Fruit fly (Drosophila melanogaster): ENCODE results near the gene GstD3.

GstD3 gene

DNA sequence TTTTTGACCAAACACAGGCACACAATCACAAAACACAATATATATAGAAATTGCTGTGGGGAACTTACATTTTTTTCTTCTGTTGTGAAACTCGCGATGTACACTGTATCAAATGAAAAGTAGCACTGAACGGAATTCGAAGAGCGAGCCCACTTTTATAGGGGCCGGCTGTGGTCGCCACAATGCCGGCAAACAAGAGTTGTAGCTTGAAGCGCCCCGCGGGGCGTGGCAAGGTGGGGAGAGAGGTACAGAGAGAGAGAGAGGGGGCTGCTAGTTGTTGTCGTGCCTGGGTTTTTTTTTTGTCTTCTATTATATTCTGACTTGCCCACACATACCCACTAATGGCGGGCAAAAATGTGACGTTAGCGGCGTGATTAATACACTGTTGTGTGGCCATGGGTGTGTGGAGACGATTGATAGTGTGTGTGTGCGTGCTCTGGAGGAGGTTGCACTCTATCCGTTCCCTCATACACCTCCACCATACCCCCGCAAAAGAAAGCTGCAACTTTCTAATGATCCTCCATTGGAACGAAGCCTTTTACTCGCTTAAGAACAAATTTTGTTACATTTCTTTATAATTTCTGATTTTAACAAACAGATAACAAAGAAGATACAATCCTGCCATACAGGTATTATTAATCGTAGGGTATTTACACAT, 3.6 kb upstream of the GstD3 start, which contains the start of gene GstD1 (continued):
- TF ChIP-seq wek (GFP tag; optimal IDR thresholded peaks at IDR 0.05) (no peak), CG9437 (GFP tag; optimal IDR thresholded peaks at IDR 0.05) (peak; percentile 35), jing (GFP tag; optimal IDR thresholded peaks at IDR 0.05) (no peak), Atf6 (GFP tag; IDR thresholded peaks at IDR 0.05) (peak; percentile 43; the same call in 1 of the 2 replicates), D19B (GFP tag; optimal IDR thresholded peaks at IDR 0.05) (peak; percentile 33), Xbp1 (GFP tag; optimal IDR thresholded peaks at IDR 0.05) (peak; percentile 36), CG7786 (GFP tag; optimal IDR thresholded peaks at IDR 0.05) (peak; percentile 26), chm (GFP tag; IDR thresholded peaks at IDR 0.05) (peak; percentile 75), ATbp (GFP tag; optimal IDR thresholded peaks at IDR 0.05) (peak; percentile 8), slbo (GFP tag; IDR thresholded peaks at IDR 0.05) (no peak; the same call in none of the 2 replicates), amos (GFP tag; IDR thresholded peaks at IDR 0.05; ENCODE audit: partially characterized antibody) (peak; percentile 36; the same call in 1 of the 2 replicates), Oaz (GFP tag; IDR thresholded peaks at IDR 0.05) (no peak), B-H2 (GFP tag; optimal IDR thresholded peaks at IDR 0.05) (peak; percentile 79), Fer1 (GFP tag; optimal IDR thresholded peaks at IDR 0.05) (peak; percentile 38), Dll (GFP tag; IDR thresholded peaks at IDR 0.05; ENCODE audit: partially characterized antibody) (peak; percentile 54; the same call in 1 of the 4 replicates), chinmo (GFP tag; IDR thresholded peaks at IDR 0.05; ENCODE audit: partially characterized antibody) (peak; percentile 90), Awh (GFP tag; IDR thresholded peaks at IDR 0.05) (no peak), Neu2 (GFP tag; optimal IDR thresholded peaks at IDR 0.05; ENCODE audit: borderline replicate concordance) (no peak), esg (GFP tag; conservative IDR thresholded peaks at IDR 0.05) (peak; percentile 16; the same call in 1 of the 2 replicates), Hey (tag; optimal IDR thresholded peaks at IDR 0.05) (peak; percentile 18), gsb (GFP tag; IDR thresholded peaks at IDR 0.05) (no peak), pum (GFP tag; optimal IDR thresholded peaks at IDR 0.05) (peak; percentile 6), onecut (GFP tag; IDR thresholded peaks at IDR 0.05) (peak; percentile 7; the same call in 1 of the 2 replicates), CG15011 (GFP tag; optimal IDR thresholded peaks at IDR 0.05) (peak; percentile 4), pho (GFP tag; optimal IDR thresholded peaks at IDR 0.05) (peak; percentile 19), ind (GFP tag; optimal IDR thresholded peaks at IDR 0.05) (peak; percentile 63), NFAT (GFP tag; IDR thresholded peaks at IDR 0.05) (peak; percentile 79), CG18262 (tag; optimal IDR thresholded peaks at IDR 0.05) (peak; percentile 21), CG34422 (GFP tag; IDR thresholded peaks at IDR 0.05) (peak; percentile 81; the same call in 1 of the 3 replicates), zf30C (GFP tag; optimal IDR thresholded peaks at IDR 0.05) (no peak), Deaf1 (tag; optimal IDR thresholded peaks at IDR 0.05) (peak; percentile 20), ac (GFP tag; optimal IDR thresholded peaks at IDR 0.05) (no peak), CG14441 (GFP tag; IDR thresholded peaks at IDR 0.05) (no peak; the same call in 1 of the 2 replicates), CG8924 (tag; optimal IDR thresholded peaks at IDR 0.05) (peak; percentile 46), gcm (GFP tag; optimal IDR thresholded peaks at IDR 0.05) (peak; percentile 33), Hr39 (optimal IDR thresholded peaks at IDR 0.05) (no peak), tap (tag; optimal IDR thresholded peaks at IDR 0.05) (no peak), Eip74EF (GFP tag; optimal IDR thresholded peaks at IDR 0.05) (peak in 1 of 2 experiments; percentile 9), CG2120 (GFP tag; optimal IDR thresholded peaks at IDR 0.05) (peak; percentile 75), Hr51 (GFP tag; optimal IDR thresholded peaks at IDR 0.05) (peak in 1 of 2 experiments; percentile 41), CG9817 (tag; optimal IDR thresholded peaks at IDR 0.05) (peak; percentile 30), sima (GFP tag; optimal IDR thresholded peaks at IDR 0.05) (no peak), Ets65A (GFP tag) (no peak), Scr (GFP tag; IDR thresholded peaks at IDR 0.05; ENCODE audit: partially characterized antibody) (peak; percentile 40), NK7.1 (GFP tag; optimal IDR thresholded peaks at IDR 0.05) (peak; percentile 33), CG4854 (GFP tag; optimal IDR thresholded peaks at IDR 0.05) (no peak), NfI (GFP tag; optimal IDR thresholded peaks at IDR 0.05) (peak; percentile 31), dpn (GFP tag; optimal IDR thresholded peaks at IDR 0.05) (no peak), jumu (GFP tag; optimal IDR thresholded peaks at IDR 0.05) (peak; percentile 39)
